Fruit fly (Drosophila melanogaster) whole organism, embryonic: ENCODE results near the gene PIG-C.

Experiments used
- ATbp ChIP-seq: fragments of 200-800 bp; sonication (Bioruptor generic); optimal IDR thresholded peaks from 2 replicates; lab custom pipeline; 2017; ENCODE audit warnings: missing biosample characterization, mild to moderate bottlenecking, missing genetic modification characterization, missing genetic modification reagents
- Atf6 ChIP-seq: fragments of 200-800 bp; sonication (Bioruptor generic); IDR thresholded peaks from 2 replicates; pipeline ENCODE4 v1.3.6; 2022; ENCODE audit warnings: missing biosample characterization, missing genetic modification characterization
- BEAF-32 ChIP-seq: fragments of 200-800 bp; sonication (Bioruptor generic); optimal IDR thresholded peaks from 3 replicates; lab custom pipeline; 2017; ENCODE audit warnings: missing biosample characterization, missing genetic modification characterization, mild to moderate bottlenecking, moderate library complexity, missing genetic modification reagents
- Bdp1 ChIP-seq: fragments of 200-800 bp; sonication (Bioruptor generic); optimal IDR thresholded peaks from 3 replicates; lab custom pipeline; 2016; ENCODE audit warnings: missing biosample characterization, missing genetic modification characterization
- Blimp-1 ChIP-seq: fragments of 200-800 bp; sonication (Bioruptor generic); optimal IDR thresholded peaks from 3 replicates; lab custom pipeline; 2018; ENCODE audit warnings: missing biosample characterization, missing genetic modification characterization, mild to moderate bottlenecking, moderate library complexity, missing genetic modification reagents
- BtbVII ChIP-seq: fragments of 200-800 bp; sonication (Bioruptor generic); optimal IDR thresholded peaks from 3 replicates; lab custom pipeline; 2017; ENCODE audit warnings: missing biosample characterization, mild to moderate bottlenecking, missing genetic modification characterization
- CG10274 ChIP-seq: fragments of 200-800 bp; sonication (Bioruptor generic); optimal IDR thresholded peaks from 3 replicates; lab custom pipeline; 2017; ENCODE audit warnings: missing biosample characterization, mild to moderate bottlenecking, missing genetic modification characterization
- CG10543 ChIP-seq: fragments of 200-800 bp; sonication (Bioruptor generic); optimal IDR thresholded peaks from 3 replicates; lab custom pipeline; 2017; ENCODE audit warnings: missing biosample characterization, mild to moderate bottlenecking, missing genetic modification characterization, moderate library complexity
- CG12219 ChIP-seq: fragments of 200-800 bp; sonication (Bioruptor generic); optimal IDR thresholded peaks from 3 replicates; lab custom pipeline; 2018; ENCODE audit warnings: missing biosample characterization, mild to moderate bottlenecking, missing genetic modification characterization
- CG12391 ChIP-seq: fragments of 200-800 bp; sonication (Bioruptor generic); optimal IDR thresholded peaks from 3 replicates; lab custom pipeline; 2018; ENCODE audit warnings: missing biosample characterization, mild to moderate bottlenecking, missing genetic modification characterization, moderate library complexity
- CG13123 ChIP-seq: fragments of 200-800 bp; sonication (Bioruptor generic); optimal IDR thresholded peaks from 2 replicates; lab custom pipeline; 2016; ENCODE audit warnings: missing biosample characterization, missing genetic modification characterization
- CG13287 ChIP-seq: fragments of 200-800 bp; sonication (Bioruptor generic); IDR thresholded peaks from 2 replicates; pipeline ENCODE4 v1.3.6; 2022; ENCODE audit warnings: missing biosample characterization, missing genetic modification characterization; ENCODE audit not compliant: partially characterized antibody
- CG13296 ChIP-seq: fragments of 200-800 bp; sonication (Bioruptor generic); optimal IDR thresholded peaks from 3 replicates; lab custom pipeline; 2018; ENCODE audit warnings: missing biosample characterization, mild to moderate bottlenecking, missing genetic modification characterization
- CG14860 ChIP-seq: fragments of 200-800 bp; sonication (Bioruptor generic); IDR thresholded peaks from 3 replicates; pipeline ENCODE4 v1.3.6; 2022; ENCODE audit warnings: missing biosample characterization, missing genetic modification characterization; ENCODE audit not compliant: partially characterized antibody
- CG14965 ChIP-seq: fragments of 200-800 bp; sonication (Bioruptor generic); optimal IDR thresholded peaks from 2 replicates; lab custom pipeline; 2016; ENCODE audit warnings: missing biosample characterization, missing genetic modification characterization, borderline replicate concordance
- CG16863 ChIP-seq: fragments of 200-800 bp; sonication (Bioruptor generic); optimal IDR thresholded peaks from 3 replicates; lab custom pipeline; 2016; ENCODE audit warnings: missing biosample characterization, missing genetic modification characterization
- CG17361 ChIP-seq: fragments of 200-800 bp; sonication (Bioruptor generic); IDR thresholded peaks from 3 replicates; pipeline ENCODE4 v1.3.6; 2022; ENCODE audit warnings: missing biosample characterization, missing genetic modification characterization
- CG17802 ChIP-seq: fragments of 200-800 bp; sonication (Bioruptor generic); optimal IDR thresholded peaks from 2 replicates; lab custom pipeline; 2018; ENCODE audit warnings: missing biosample characterization, mild to moderate bottlenecking, missing genetic modification characterization, moderate library complexity
- CG17829 ChIP-seq: fragments of 200-800 bp; optimal IDR thresholded peaks from 2 replicates; lab custom pipeline; 2019; ENCODE audit warnings: missing biosample characterization, mild to moderate bottlenecking, missing genetic modification characterization, moderate library complexity
- CG2889 ChIP-seq: fragments of 200-800 bp; sonication (Bioruptor generic); IDR thresholded peaks from 3 replicates; pipeline ENCODE4 v1.3.6; 2022; ENCODE audit warnings: missing biosample characterization, missing genetic modification characterization
- CG32532 ChIP-seq: fragments of 200-800 bp; sonication (Bioruptor generic); IDR thresholded peaks from 2 replicates; pipeline ENCODE4 v1.3.6; 2022; ENCODE audit warnings: missing biosample characterization, missing genetic modification characterization
- CG3838 ChIP-seq: fragments of 200-800 bp; sonication (Bioruptor generic); optimal IDR thresholded peaks from 3 replicates; lab custom pipeline; 2016; ENCODE audit warnings: missing biosample characterization, missing genetic modification characterization
- CG3847 ChIP-seq: fragments of 200-800 bp; sonication (Bioruptor generic); IDR thresholded peaks from 2 replicates; pipeline ENCODE4 v1.3.6; 2022; ENCODE audit warnings: missing biosample characterization, missing genetic modification characterization
- CG6683 ChIP-seq: fragments of 200-800 bp; sonication (Bioruptor generic); optimal IDR thresholded peaks from 2 replicates; lab custom pipeline; 2017; ENCODE audit warnings: missing biosample characterization, mild to moderate bottlenecking, missing genetic modification characterization, missing genetic modification reagents
- CG9609 ChIP-seq: fragments of 200-800 bp; sonication (Bioruptor generic); optimal IDR thresholded peaks from 3 replicates; lab custom pipeline; 2016; ENCODE audit warnings: missing biosample characterization, missing genetic modification characterization
- CrebB ChIP-seq: fragments of 200-800 bp; sonication (Bioruptor generic); optimal IDR thresholded peaks from 3 replicates; lab custom pipeline; 2018; ENCODE audit warnings: missing biosample characterization, mild to moderate bottlenecking, missing genetic modification characterization
- Dll ChIP-seq: fragments of 200-800 bp; sonication (Bioruptor generic); IDR thresholded peaks from 4 replicates; pipeline ENCODE4 v1.3.6; 2022; ENCODE audit warnings: missing biosample characterization, missing genetic modification characterization; ENCODE audit not compliant: partially characterized antibody
- Elba2 ChIP-seq: fragments of 200-800 bp; sonication (Bioruptor generic); optimal IDR thresholded peaks from 3 replicates; lab custom pipeline; 2016; ENCODE audit warnings: missing biosample characterization, missing genetic modification characterization
- Ets65A ChIP-seq: fragments of 200-800 bp; sonication (Bioruptor generic); peaks from one replicate; lab custom pipeline; 2016; ENCODE audit warnings: missing biosample characterization, missing genetic modification characterization
- Gsc ChIP-seq: fragments of 200-800 bp; sonication (Bioruptor generic); IDR thresholded peaks from 2 replicates; pipeline ENCODE4 v1.3.6; 2022; ENCODE audit warnings: missing biosample characterization, missing genetic modification characterization
- Gug ChIP-seq: fragments of 200-800 bp; sonication (Bioruptor generic); IDR thresholded peaks from 4 replicates; pipeline ENCODE4 v1.3.6; 2022; ENCODE audit warnings: missing biosample characterization, missing genetic modification characterization
- Hmx ChIP-seq: fragments of 200-800 bp; sonication (Bioruptor generic); optimal IDR thresholded peaks from 2 replicates; lab custom pipeline; 2016; ENCODE audit warnings: missing biosample characterization, missing genetic modification characterization
- Kr ChIP-seq: fragments of 200-800 bp; sonication (Bioruptor generic); optimal IDR thresholded peaks from 2 replicates; lab custom pipeline; 2017; ENCODE audit warnings: missing biosample characterization, mild to moderate bottlenecking, missing genetic modification characterization
- Meics ChIP-seq: fragments of 200-800 bp; sonication (Bioruptor generic); optimal IDR thresholded peaks from 2 replicates; lab custom pipeline; 2017; ENCODE audit warnings: missing biosample characterization, mild to moderate bottlenecking, missing genetic modification characterization
- Nf-YC ChIP-seq: fragments of 200-800 bp; optimal IDR thresholded peaks from 3 replicates; lab custom pipeline; 2019; ENCODE audit warnings: missing biosample characterization, mild to moderate bottlenecking, missing genetic modification characterization, moderate library complexity
- Sry-β ChIP-seq: fragments of 200-800 bp; sonication (Bioruptor generic); optimal IDR thresholded peaks from 2 replicates; lab custom pipeline; 2018; ENCODE audit warnings: missing biosample characterization, mild to moderate bottlenecking, missing genetic modification characterization, moderate library complexity
- ato ChIP-seq: fragments of 200-800 bp; sonication (Bioruptor generic); IDR thresholded peaks from 2 replicates; pipeline ENCODE4 v1.3.6; 2022; ENCODE audit warnings: missing biosample characterization, missing genetic modification characterization; ENCODE audit not compliant: partially characterized antibody
- br ChIP-seq: fragments of >200 bp; optimal IDR thresholded peaks from 2 replicates; lab custom pipeline; 2017
- dpn ChIP-seq, 2 experiments: fragments of 200-800 bp; sonication (Bioruptor generic); optimal IDR thresholded peaks; 3 replicates each; lab custom pipeline; 2016; ENCODE audit warnings: missing biosample characterization in 2 of 2, missing genetic modification characterization in 2 of 2
- fd96Cb ChIP-seq: fragments of 200-800 bp; sonication (Bioruptor generic); optimal IDR thresholded peaks from 2 replicates; lab custom pipeline; 2018; ENCODE audit warnings: missing biosample characterization, mild to moderate bottlenecking, missing genetic modification characterization, moderate library complexity
- hth ChIP-seq: fragments of >200 bp; optimal IDR thresholded peaks from 2 replicates; lab custom pipeline; 2017; ENCODE audit warnings: inconsistent platforms
- lola ChIP-seq, 3 experiments: fragments of >200 bp in 2 of 3; fragments of 200-800 bp in 1 of 3; sonication (Bioruptor generic) in 1 of 3; optimal IDR thresholded peaks; 2 replicates each; lab custom pipeline; 2017 to 2019; ENCODE audit warnings: missing biosample characterization in 3 of 3, missing genetic modification characterization in 3 of 3, mild to moderate bottlenecking in 1 of 3, moderate library complexity in 1 of 3
- p53 ChIP-seq: fragments of 200-800 bp; sonication (Bioruptor generic); optimal IDR thresholded peaks from 2 replicates; lab custom pipeline; 2016; ENCODE audit warnings: missing biosample characterization, missing genetic modification characterization
- phol ChIP-seq: fragments of 200-800 bp; sonication (Bioruptor generic); optimal IDR thresholded peaks from 3 replicates; lab custom pipeline; 2018; ENCODE audit warnings: missing biosample characterization, mild to moderate bottlenecking, missing genetic modification characterization, moderate library complexity
- repo ChIP-seq: fragments of 200-800 bp; sonication (Bioruptor generic); optimal IDR thresholded peaks from 2 replicates; lab custom pipeline; 2016; ENCODE audit warnings: missing biosample characterization, missing genetic modification characterization
- sd ChIP-seq: fragments of 200-800 bp; sonication (Bioruptor generic); optimal IDR thresholded peaks from 3 replicates; lab custom pipeline; 2018; ENCODE audit warnings: missing biosample characterization, mild to moderate bottlenecking, missing genetic modification characterization, moderate library complexity
- sim ChIP-seq: fragments of 200-800 bp; sonication (Bioruptor generic); IDR thresholded peaks from 2 replicates; pipeline ENCODE4 v1.3.6; 2022; ENCODE audit warnings: missing biosample characterization, missing genetic modification characterization
- slou ChIP-seq: fragments of 200-800 bp; sonication (Bioruptor generic); optimal IDR thresholded peaks from 3 replicates; lab custom pipeline; 2016; ENCODE audit warnings: missing biosample characterization, missing genetic modification characterization
- sqz ChIP-seq: fragments of 200-800 bp; sonication (Bioruptor generic); optimal IDR thresholded peaks from 3 replicates; lab custom pipeline; 2018; ENCODE audit warnings: missing biosample characterization, mild to moderate bottlenecking, missing genetic modification characterization

PIG-C gene

dm6 chr3L:3348956-3349824 is 30.2 kb upstream of the PIG-C start (continued):
- TF ChIP-seq CG9609 (GFP tag; lab: Kevin White, UChicago) (no peak), CrebB (tag; lab: Kevin White, UChicago) (peak; percentile 1), CG13123 (GFP tag; lab: Kevin White, UChicago) (no peak), slou (GFP tag; lab: Kevin White, UChicago) (no peak), BEAF-32 (GFP tag; lab: Kevin White, UChicago) (no peak), ATbp (GFP tag; lab: Kevin White, UChicago) (no peak), sim (GFP tag; lab: Robert Waterston, UW) (no peak), Atf6 (GFP tag; lab: Robert Waterston, UW) (peak; percentile 36; the same call in 1 of the 2 replicates), Ets65A (GFP tag; lab: Kevin White, UChicago) (no peak), CG3838 (no peak), lola (GFP tag; optimal IDR thresholded peaks at IDR 0.05; lab: Kevin White, UChicago) (no peak), Gsc (GFP tag; lab: Robert Waterston, UW) (no peak), p53 (GFP tag; lab: Kevin White, UChicago) (no peak), CG17802 (tag; lab: Kevin White, UChicago) (no peak), sd (peak; percentile 96), CG12219 (no peak), CG3847 (GFP tag; lab: Robert Waterston, UW) (no peak), fd96Cb (tag; lab: Kevin White, UChicago) (no peak), CG13296 (GFP tag; lab: Kevin White, UChicago) (peak; percentile 5), CG16863 (GFP tag; lab: Kevin White, UChicago) (no peak), Bdp1 (GFP tag; lab: Kevin White, UChicago) (no peak), CG17829 (tag; lab: Kevin White, UChicago) (no peak), CG12391 (tag; lab: Kevin White, UChicago) (no peak), Blimp-1 (GFP tag; lab: Kevin White, UChicago) (no peak), Meics (no peak), phol (no peak), Kr (GFP tag; lab: Kevin White, UChicago) (no peak), CG6683 (GFP tag; lab: Kevin White, UChicago) (no peak), br (lab: Kevin White, UChicago) (no peak), CG10274 (no peak), dpn (GFP tag; optimal IDR thresholded peaks at IDR 0.05; lab: Kevin White, UChicago) (no peak), BtbVII (GFP tag; lab: Kevin White, UChicago) (peak; percentile 27), repo (no peak), hth (lab: Kevin White, UChicago) (no peak), CG32532 (no peak), CG2889 (no peak), CG13287 (no peak), Nf-YC (tag; lab: Kevin White, UChicago) (peak; percentile 69), ato (GFP tag; lab: Robert Waterston, UW) (no peak), Gug (GFP tag; lab: Robert Waterston, UW) (no peak), Hmx (no peak), Dll (GFP tag; lab: Robert Waterston, UW) (no peak), CG10543 (GFP tag; lab: Kevin White, UChicago) (peak; percentile 48), sqz (GFP tag; lab: Kevin White, UChicago) (no peak), CG14965 (GFP tag; lab: Kevin White, UChicago) (no peak), CG14860 (no peak), Sry-β (no peak), CG17361 (GFP tag; lab: Robert Waterston, UW) (no peak), Elba2 (GFP tag; lab: Kevin White, UChicago) (no peak)
